Worm (Caenorhabditis elegans) whole organism, midembryonic: ENCODE data around the gene T24D3.2.

ENCODE experiments used
- klf-2 ChIP-seq: fragments of 200-800 bp; sonication (Bioruptor generic); conservative IDR thresholded peaks from 2 replicates; pipeline ENCODE4 v1.3.6; 2022; ENCODE audit warnings: missing genetic modification reagents, missing genetic modification characterization, missing compliant biosample characterization
- med-1 ChIP-seq: sonication (generic microtip); optimal IDR thresholded peaks from 2 replicates; lab custom pipeline; 2017; ENCODE audit warnings: missing genetic modification characterization, mild to moderate bottlenecking, missing compliant biosample characterization, antibody characterized with exemption, missing genetic modification reagents; ENCODE audit not compliant: insufficient read depth
- ref-1 ChIP-seq: fragments of 200-800 bp; sonication (Bioruptor generic); conservative IDR thresholded peaks from 2 replicates; pipeline ENCODE4 v1.3.6; 2022; ENCODE audit warnings: missing genetic modification reagents, missing genetic modification characterization, missing compliant biosample characterization
- tab-1 ChIP-seq: fragments of 200-800 bp; sonication (Bioruptor generic); IDR thresholded peaks from 2 replicates; pipeline ENCODE4 v1.3.6; 2022; ENCODE audit warnings: missing genetic modification characterization, missing compliant biosample characterization
- ztf-29 ChIP-seq: fragments of 200-800 bp; sonication (Bioruptor generic); IDR thresholded peaks from 2 replicates; pipeline ENCODE4 v1.3.6; 2022; ENCODE audit warnings: missing genetic modification reagents, missing genetic modification characterization, missing compliant biosample characterization

DNA sequence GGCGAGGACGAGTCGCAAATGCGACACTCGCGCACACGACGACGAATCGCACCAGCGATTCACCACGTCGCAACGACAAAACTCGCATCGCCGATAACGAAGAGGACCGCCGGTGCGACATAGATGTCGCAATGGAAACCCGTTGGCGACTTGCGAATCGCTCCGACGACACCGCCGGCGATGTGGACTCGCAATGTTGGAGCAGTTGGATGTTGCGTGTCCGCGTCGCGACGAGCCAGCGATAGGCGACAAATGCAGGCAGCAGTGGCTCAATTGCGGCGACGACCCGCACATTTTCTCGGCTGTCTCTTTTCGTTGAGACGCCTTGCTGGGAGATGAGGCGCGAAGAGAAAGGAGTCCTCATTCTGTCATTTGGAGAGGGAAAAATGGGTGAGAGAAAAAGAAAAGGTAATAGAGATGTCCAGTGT, 26.6 kb downstream of the T24D3.2 start:
- 0 out of 2 replicates have a peak, but pooled peaks have one; percentile 24 for TF ChIP-seq ztf-29 (GFP tag; lab: Robert Waterston, UW)
- no peak for TF ChIP-seq ref-1
- TF ChIP-seq tab-1, result no peak
- TF ChIP-seq med-1 (GFP tag; lab: Kevin White, UChicago), result no peak
- TF ChIP-seq klf-2 (GFP tag; lab: Robert Waterston, UW), result no peak
